Fruit fly (Drosophila melanogaster) whole organism, adult: ENCODE results near the gene Doc2.

ENCODE experiments used
- CG12768 ChIP-seq: fragments of 200-800 bp; sonication (Bioruptor generic); optimal IDR thresholded peaks from 2 replicates; lab custom pipeline; 2017; ENCODE audit warnings: missing biosample characterization, missing genetic modification characterization, mild to moderate bottlenecking, moderate library complexity, missing genetic modification reagents
- CG7045 ChIP-seq: fragments of 200-800 bp; sonication (Bioruptor generic); optimal IDR thresholded peaks from 2 replicates; lab custom pipeline; 2017; ENCODE audit warnings: missing biosample characterization, mild to moderate bottlenecking, missing genetic modification characterization
- CG7101 ChIP-seq: fragments of 200-800 bp; sonication (Bioruptor generic); optimal IDR thresholded peaks from 2 replicates; lab custom pipeline; 2018; ENCODE audit warnings: missing biosample characterization, mild to moderate bottlenecking, missing genetic modification characterization, moderate library complexity
- Crg-1 ChIP-seq: fragments of 200-800 bp; sonication (Bioruptor generic); optimal IDR thresholded peaks from 2 replicates; lab custom pipeline; 2016; ENCODE audit warnings: missing biosample characterization, missing genetic modification characterization
- Mnt ChIP-seq: fragments of 200-800 bp; sonication (Bioruptor generic); optimal IDR thresholded peaks from 2 replicates; lab custom pipeline; 2016; ENCODE audit warnings: missing biosample characterization, mild to moderate bottlenecking, missing genetic modification characterization
- cnc ChIP-seq, 2 experiments: fragments of >200 bp; optimal IDR thresholded peaks; 2 replicates each; lab custom pipeline; 2017

DNA sequence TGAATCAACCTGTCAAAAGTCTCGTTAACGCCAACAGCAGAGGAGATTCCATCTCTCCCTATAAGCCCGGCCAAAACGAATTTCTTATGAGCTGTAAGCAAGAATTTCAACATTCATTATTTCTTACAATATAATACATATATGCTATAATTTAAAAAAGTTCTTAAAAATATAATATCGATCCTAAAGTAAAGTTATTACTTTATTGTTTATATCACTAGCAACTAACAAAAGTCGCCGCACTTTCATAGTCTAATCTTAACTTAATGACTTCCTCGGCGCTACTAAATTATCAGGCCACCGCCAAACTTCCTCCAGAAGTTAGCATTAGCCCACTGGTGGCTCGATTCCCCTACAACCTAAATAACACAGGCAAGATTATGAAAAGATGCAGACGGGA is 14.5 kb upstream of the Doc2 start:
- TF ChIP-seq Mnt (GFP tag; lab: Kevin White, UChicago) (no peak), CG7101 (no peak), CG7045 (GFP tag; lab: Kevin White, UChicago) (no peak), Crg-1 (GFP tag; lab: Kevin White, UChicago) (no peak), CG12768 (GFP tag; lab: Kevin White, UChicago) (no peak), cnc (optimal IDR thresholded peaks at IDR 0.05; lab: Kevin White, UChicago) (no peak)
